Fruit fly (Drosophila melanogaster) ovary, adult (tissue): Measurements from ENCODE around the gene fkh.

Experiments used
- CG17801 ChIP-seq: fragments of 200-800 bp; optimal IDR thresholded peaks from 2 replicates; lab custom pipeline; 2019; ENCODE audit warnings: missing biosample characterization, mild to moderate bottlenecking, missing genetic modification characterization, moderate library complexity; ENCODE audit not compliant: partially characterized antibody

The fkh gene

DNA sequence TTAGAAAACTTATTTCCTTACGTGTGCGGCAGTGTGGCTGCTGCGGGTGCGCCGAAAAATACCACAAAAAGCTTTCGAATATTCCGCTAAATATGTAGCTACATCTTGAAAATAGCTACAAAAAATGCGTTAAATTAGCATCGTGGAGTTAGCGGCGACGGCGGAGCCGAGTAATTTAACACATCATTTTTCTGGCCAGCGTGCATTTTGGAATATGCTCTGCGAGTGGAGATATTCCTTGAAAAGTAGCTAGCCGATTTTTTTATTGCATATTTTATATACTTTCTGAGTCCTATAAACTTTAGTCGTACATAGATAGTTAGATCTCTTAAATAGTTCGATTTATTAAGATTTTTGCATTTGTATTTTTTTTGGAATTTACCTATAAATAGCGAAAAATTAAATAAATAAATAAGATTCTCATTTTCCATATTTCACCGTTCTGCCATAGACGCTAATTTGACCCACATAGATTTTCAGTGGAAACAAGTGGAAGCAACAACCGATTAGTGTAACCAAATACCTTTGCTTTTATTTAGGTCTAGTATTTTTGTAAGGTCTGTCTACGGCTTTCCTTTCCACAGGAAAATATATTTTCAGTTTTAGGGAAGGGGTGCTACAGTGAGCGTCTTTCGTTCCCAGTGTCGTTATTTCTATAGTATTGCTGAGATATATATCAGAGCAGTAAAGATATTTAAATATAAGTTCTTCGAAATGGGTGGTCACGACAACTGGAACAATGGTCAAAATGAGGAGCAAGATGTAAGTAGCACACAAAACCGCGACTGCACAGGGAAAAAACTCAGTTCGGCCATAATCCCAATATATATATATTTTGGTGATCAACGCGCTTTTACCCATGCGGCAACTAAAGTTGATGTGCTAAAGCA is 14.4 kb upstream of the fkh start, which contains the start of the genes Noa36 and Hrb98DE:
TSS of gene Noa36 (minus strand) at position 51 of the 890 bp plus-strand sequence.
TSS of gene Hrb98DE (plus strand) at position 597 of the 890 bp plus-strand sequence.
- TF ChIP-seq CG17801 (GFP tag; lab: Kevin White, UChicago) = no peak

DNA sequence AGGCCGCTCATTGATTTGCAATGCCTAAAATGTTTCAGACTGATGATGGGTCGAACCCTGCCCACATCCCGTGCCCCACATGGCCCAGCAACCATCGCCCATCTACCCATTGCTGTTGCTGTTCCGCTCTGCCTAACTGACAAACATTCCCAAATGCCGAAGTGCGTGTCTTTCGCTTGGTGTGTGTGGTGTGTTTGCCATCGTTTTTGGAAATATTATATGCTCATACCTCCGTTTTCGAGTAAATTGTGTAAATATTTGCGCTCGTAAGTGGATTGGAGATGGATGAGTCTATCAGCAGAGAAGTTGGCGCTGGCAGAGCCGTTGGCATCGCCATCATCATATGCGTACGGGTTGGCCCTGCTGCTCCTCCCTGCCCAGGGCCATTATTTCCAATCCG is 12.5 kb upstream of the fkh start:
- no peak for TF ChIP-seq CG17801 (GFP tag; lab: Kevin White, UChicago)

DNA sequence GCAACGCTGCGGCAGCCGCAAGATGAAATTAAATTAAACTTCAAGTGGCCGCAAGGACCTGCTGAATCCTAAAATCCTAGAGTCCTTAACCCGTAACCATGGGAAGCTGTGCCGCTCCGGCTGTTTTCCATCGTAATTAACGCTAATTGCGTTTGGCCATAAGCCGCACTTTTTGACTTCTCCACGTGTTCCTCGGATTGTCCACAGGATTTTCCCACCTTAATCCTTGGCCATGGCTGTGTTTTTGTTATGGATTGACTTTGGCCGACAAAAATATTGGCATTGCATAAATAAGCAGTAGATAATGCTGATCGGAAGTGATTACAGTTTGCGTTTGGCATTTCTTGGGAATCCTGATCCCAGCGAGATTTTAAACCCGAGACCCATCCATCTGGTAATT is 11.3 kb upstream of the fkh start:
- TF ChIP-seq CG17801 (GFP tag; lab: Kevin White, UChicago) = no peak

DNA sequence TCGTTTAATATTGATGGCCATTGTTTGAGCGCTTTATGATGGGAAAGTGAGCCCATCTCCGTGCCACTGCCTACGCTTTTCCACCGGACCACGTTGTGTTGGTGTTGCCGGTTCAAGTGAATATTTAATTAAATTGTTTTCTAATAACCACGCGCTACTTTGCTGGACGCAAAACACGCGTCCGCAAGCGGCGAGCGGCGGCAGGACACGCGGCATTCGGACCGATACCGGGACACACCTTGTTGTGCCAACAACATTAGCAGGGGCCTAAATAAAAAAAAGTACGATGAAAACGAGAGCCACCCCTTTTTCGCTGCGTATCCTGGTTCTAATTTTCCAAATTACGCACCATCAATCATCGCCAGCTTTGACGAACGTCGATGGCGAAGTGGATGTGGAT is 10.8 kb upstream of the fkh start:
- no peak for TF ChIP-seq CG17801 (GFP tag; lab: Kevin White, UChicago)

DNA sequence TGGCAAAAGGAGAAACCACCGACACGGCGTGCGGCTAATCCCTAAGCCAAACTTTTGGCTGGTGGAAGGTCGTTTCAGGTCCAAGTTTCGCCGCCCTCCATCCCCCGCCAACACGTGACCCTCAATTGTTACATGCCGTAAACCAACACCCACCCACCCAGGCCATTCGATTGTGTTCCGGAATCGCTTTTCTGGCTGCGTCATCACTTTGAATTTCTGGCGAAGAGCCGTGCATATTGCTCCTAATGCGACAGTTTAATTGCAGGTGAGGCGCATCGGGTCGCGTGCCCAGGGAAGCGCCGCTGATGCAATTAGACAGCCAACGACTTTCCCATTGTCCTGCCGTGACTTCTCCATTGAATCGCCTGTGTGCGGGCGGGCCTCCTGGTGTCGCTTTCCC is 9.8 kb upstream of the fkh start:
- TF ChIP-seq CG17801 (GFP tag; lab: Kevin White, UChicago) = no peak

DNA sequence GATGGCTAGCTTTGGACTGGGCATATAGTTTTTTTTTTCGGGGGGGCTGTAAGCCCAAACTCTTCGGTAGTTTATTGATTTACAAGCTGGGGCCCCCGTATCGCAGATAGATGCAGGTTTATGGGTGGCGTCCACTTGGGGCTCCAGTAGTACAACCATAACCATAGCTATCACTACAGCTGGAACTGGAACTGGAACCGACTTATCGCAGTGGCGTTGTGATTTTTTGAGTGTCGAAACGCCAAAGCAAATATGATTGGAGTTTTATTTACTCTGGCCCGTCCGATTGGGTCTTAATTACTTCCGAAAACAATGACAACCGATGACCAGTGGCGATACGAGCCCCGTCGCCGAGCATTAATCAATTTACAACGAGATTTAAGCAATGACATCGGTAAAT is 5.4 kb upstream of the fkh start:
- no peak for TF ChIP-seq CG17801 (GFP tag; lab: Kevin White, UChicago)

DNA sequence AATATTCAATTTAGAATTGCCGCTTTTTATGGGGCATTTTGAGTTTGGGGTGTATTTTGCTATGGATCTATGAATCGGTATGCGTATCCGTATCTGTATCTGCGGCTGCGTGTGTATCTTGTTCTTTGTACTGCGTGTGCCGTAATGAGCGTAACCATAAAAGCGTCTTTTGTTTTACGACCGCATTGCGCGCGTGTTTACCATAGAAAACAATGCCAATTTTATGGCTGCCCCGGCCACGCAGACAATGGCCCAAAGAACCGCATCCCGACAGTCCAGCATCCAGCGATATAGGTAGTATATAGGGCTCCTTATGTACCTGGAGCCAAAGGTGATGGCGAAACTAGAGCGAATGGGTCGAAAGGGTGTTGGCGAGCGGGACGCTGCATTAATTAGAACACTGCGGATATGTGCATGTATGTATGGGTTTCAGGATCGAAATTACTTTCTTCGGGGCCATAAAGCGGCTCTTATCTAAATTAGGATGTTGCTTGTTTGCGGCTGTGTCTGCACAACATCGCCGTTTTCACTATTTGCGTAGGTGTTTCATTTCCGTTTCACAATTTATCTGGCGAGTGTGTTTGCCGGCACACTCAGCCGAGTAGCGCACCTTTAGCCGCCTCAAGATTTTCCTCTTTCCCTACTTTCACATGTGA is 3.5 kb upstream of the fkh start:
- TF ChIP-seq CG17801 (GFP tag; lab: Kevin White, UChicago) = no peak

DNA sequence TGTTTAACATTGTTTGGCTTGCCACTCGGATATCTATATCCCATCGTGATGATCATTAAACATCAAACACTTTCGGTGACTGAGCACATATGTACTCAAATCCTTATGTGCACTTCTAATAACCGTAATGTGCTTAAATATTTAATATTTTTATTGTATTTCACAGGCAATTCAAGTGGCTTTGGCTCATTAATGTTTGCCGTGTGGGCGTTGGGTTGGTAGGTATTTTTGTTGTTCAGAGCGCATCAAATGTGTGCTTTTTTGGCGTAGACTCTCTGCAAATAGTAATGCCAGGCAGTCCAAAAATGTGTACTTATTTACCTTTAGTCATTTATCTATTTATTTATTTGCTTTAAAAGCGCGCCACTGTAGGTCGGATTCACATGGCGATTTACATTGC is 1.9 kb upstream of the fkh start:
- TF ChIP-seq CG17801 (GFP tag; lab: Kevin White, UChicago) = no peak

DNA sequence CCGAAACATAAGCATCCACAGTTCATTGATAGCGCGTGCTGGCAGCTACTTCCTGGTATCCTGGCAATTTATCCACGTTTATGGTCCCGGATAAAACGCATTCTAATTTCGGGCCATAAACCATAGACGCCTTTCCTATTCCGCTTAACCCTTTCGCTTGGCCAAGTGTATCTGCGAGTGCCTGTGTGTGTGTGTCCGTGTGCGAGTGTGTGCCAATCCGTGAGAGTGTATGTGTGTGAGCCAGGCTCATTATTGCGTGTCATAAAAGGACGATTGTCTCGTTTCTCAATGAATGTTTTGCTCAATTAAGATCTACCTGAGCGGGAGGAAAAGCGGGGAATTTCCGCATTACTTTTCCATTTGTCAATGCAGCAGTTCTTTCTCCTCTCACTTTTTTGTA is 1.2 kb upstream of the fkh start:
- no peak for TF ChIP-seq CG17801 (GFP tag; lab: Kevin White, UChicago)

DNA sequence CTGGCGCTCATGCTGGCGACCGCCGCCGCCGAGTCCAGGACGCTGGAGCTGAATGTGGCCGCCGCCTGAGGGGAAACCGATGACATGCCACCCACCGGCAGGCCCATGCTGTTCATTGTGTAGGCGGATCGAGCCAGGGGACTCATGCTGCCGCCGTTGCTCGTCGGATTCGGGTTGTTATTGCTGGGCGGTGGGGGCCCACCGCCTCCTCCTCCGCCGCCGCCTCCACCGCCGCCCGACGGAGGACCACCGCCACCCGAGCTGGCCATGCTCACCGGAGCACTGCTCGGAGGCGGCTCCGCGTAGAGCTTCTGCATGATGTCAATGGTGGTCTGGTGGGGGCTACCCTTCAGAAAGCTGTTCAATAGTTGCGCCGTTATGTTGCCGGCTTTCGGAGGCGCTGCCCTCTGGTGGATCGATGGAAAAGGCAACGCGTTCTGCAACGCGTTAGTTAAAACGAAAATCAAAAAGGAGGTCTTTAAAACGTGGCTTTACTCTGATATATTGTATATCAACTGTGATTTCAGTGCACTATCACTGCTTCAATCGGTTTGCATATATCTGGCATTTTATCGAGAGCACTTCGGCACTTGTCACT is 728 bp downstream of the fkh start:
- no peak for TF ChIP-seq CG17801 (GFP tag; lab: Kevin White, UChicago)

DNA sequence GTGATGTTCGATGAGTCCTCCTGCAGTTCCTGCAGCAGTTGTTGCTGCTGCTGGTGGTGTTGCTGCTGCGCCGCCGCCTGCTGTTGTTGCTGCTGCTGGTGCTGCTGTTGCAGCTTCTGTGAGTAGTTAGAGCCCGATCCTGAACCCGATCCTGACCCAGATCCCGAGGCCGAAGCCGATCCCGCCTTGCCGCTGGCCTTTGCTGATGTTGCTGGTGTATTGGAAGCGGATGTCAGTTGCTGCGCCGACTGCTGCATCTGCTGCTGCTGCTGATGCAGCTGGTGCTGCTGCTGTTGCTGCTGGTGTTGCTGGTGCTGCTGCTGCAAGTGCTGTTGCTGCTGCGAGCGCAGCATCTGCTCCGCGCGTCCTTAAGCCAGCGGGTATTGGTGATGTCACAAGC is 2.4 kb downstream of the fkh start:
- TF ChIP-seq CG17801 (GFP tag; lab: Kevin White, UChicago) = no peak

DNA sequence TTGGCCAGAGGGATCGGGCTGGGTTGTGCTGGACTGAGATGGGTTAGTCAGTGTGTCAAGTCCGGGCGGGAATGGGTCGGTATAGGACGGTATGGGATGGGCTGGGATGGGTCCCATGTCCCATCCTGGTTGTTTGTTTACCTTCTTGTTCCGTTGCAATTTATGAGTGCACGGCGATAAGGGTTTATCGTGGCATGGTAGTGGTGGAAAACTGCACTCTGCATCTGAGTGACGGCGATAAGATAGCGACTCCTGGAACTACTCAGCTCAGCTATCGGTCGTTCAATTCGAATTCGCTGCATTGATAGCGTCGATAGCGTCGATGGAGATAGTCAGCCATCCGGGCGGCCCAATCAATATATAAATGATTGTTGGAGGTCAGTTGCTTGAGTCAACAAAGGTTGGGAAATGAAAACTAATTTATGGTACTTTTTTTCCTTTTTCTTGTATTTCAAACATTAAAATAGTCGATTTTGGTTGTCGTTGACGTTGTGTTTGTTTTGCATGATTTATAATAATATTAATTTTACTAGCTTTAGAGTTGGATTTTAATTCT is 4.4 kb downstream of the fkh start:
- no peak for TF ChIP-seq CG17801 (GFP tag; lab: Kevin White, UChicago)

DNA sequence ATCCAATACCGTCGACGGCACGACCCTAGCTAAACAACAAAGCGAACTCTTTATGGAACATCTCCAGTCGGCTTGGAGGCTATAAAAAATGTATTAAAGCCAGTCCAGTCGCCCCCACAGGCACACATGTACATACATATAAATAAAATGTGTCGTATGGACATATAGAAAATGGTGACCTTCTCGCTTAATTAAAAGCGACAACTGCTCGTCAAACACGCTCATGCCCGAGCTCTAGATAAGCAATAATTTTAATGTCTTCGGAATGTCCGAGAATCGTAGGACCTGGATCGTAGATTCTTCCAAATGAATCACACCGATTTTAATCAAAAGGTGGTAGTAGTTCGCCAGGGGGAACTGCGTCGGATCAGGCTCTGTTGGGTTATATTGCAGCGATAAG is 5.1 kb downstream of the fkh start:
- TF ChIP-seq CG17801 (GFP tag; lab: Kevin White, UChicago) = no peak

DNA sequence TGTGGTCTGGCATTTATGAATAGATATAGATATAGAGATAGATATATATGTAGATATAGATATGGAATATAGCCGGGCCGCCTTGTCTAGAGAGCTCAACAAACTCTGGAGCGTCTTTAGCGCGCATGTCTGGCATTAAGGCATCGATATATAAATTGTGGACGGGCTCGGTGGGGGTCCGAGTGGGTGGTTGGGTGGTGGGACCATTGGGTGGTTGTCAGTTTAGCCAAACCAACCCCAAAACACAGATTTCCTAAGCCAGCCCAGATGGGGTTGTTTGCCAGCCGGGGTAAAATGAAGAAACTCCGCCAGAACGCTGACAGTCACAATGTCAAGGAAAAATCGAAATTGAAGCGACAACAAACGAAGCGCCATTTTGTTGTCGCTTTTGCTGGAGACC is 5.6 kb downstream of the fkh start:
- no peak for TF ChIP-seq CG17801 (GFP tag; lab: Kevin White, UChicago)

DNA sequence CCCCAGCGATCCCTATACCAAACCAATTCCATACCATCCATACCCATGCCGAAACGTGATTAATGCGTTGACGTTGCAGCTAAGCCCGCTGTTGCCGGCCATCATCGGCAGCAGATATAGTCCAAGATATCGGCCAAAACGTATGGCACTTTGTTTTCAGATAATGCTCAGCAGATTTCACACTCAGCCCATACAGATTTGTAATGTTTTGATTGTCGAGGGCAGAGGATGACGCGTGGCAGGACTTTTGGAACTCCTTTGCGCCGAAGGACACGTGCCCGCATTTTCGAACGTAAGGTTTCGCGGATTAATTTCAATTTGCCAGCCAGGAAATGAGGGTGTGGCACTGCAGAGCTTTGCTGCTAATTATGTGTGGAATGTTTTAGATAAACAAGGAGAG is 8.2 kb downstream of the fkh start:
- TF ChIP-seq CG17801 (GFP tag; lab: Kevin White, UChicago) = no peak
